Fruit fly (Drosophila melanogaster) whole organism, embryonic: ENCODE results near the gene CG42676.

Experiments
- Abd-B ChIP-seq: fragments of 200-800 bp; sonication (Bioruptor generic); optimal IDR thresholded peaks from 2 replicates; lab custom pipeline; 2018; ENCODE audit warnings: missing biosample characterization, mild to moderate bottlenecking, missing genetic modification characterization, moderate library complexity
- Atf3 ChIP-seq: fragments of 200-800 bp; sonication (Bioruptor generic); optimal IDR thresholded peaks from 3 replicates; lab custom pipeline; 2016; ENCODE audit warnings: missing biosample characterization, missing genetic modification characterization
- CG10147 ChIP-seq: fragments of 200-800 bp; sonication (Bioruptor generic); optimal IDR thresholded peaks from 2 replicates; lab custom pipeline; 2019; ENCODE audit warnings: missing biosample characterization, mild to moderate bottlenecking, missing genetic modification characterization, moderate library complexity
- CG10543 ChIP-seq: fragments of 200-800 bp; sonication (Bioruptor generic); optimal IDR thresholded peaks from 3 replicates; lab custom pipeline; 2017; ENCODE audit warnings: missing biosample characterization, mild to moderate bottlenecking, missing genetic modification characterization, moderate library complexity
- CG11560 ChIP-seq: fragments of 200-800 bp; sonication (Bioruptor generic); IDR thresholded peaks from 3 replicates; pipeline ENCODE4 v1.3.6; 2022; ENCODE audit warnings: missing biosample characterization, missing genetic modification characterization
- CG11696 ChIP-seq: fragments of 200-800 bp; sonication (Bioruptor generic); IDR thresholded peaks from 2 replicates; pipeline ENCODE4 v1.3.6; 2022; ENCODE audit warnings: missing biosample characterization, missing genetic modification characterization
- CG14441 ChIP-seq: fragments of 200-800 bp; sonication (Bioruptor generic); IDR thresholded peaks from 2 replicates; pipeline ENCODE4 v1.3.6; 2022; ENCODE audit warnings: missing biosample characterization, missing genetic modification characterization
- CG14965 ChIP-seq: fragments of 200-800 bp; sonication (Bioruptor generic); optimal IDR thresholded peaks from 2 replicates; lab custom pipeline; 2016; ENCODE audit warnings: missing biosample characterization, missing genetic modification characterization, borderline replicate concordance
- CG1529 ChIP-seq: fragments of 200-800 bp; sonication (Bioruptor generic); optimal IDR thresholded peaks from 3 replicates; lab custom pipeline; 2018; ENCODE audit warnings: missing biosample characterization, missing genetic modification characterization
- CG16813 ChIP-seq: fragments of 200-800 bp; sonication (Bioruptor generic); IDR thresholded peaks from 3 replicates; pipeline ENCODE4 v1.3.6; 2022; ENCODE audit warnings: missing biosample characterization, missing genetic modification characterization; ENCODE audit not compliant: partially characterized antibody
- CG17361 ChIP-seq: fragments of 200-800 bp; sonication (Bioruptor generic); IDR thresholded peaks from 3 replicates; pipeline ENCODE4 v1.3.6; 2022; ENCODE audit warnings: missing biosample characterization, missing genetic modification characterization
- CG30020 ChIP-seq: fragments of 200-800 bp; optimal IDR thresholded peaks from 2 replicates; lab custom pipeline; 2019; ENCODE audit warnings: missing biosample characterization, mild to moderate bottlenecking, missing genetic modification characterization, moderate library complexity
- CG31224 ChIP-seq: fragments of 200-800 bp; sonication (Bioruptor generic); IDR thresholded peaks from 2 replicates; pipeline ENCODE4 v1.3.6; 2022; ENCODE audit warnings: missing biosample characterization, missing genetic modification characterization
- CG34376 ChIP-seq: fragments of 200-800 bp; sonication (Bioruptor generic); optimal IDR thresholded peaks from 2 replicates; lab custom pipeline; 2018; ENCODE audit warnings: missing biosample characterization, mild to moderate bottlenecking, missing genetic modification characterization
- CG34422 ChIP-seq: fragments of 200-800 bp; sonication (Bioruptor generic); IDR thresholded peaks from 3 replicates; pipeline ENCODE4 v1.3.6; 2022; ENCODE audit warnings: missing biosample characterization, missing genetic modification characterization
- CG4730 ChIP-seq: fragments of 200-800 bp; sonication (Bioruptor generic); IDR thresholded peaks from 2 replicates; pipeline ENCODE4 v1.3.6; 2022; ENCODE audit warnings: missing biosample characterization, missing genetic modification characterization
- CG5180 ChIP-seq: fragments of 200-800 bp; sonication (Bioruptor generic); optimal IDR thresholded peaks from 3 replicates; lab custom pipeline; 2017; ENCODE audit warnings: missing biosample characterization, missing genetic modification characterization, mild to moderate bottlenecking, moderate library complexity, missing genetic modification reagents
- CG6765 ChIP-seq: fragments of 200-800 bp; sonication (Bioruptor generic); optimal IDR thresholded peaks from 3 replicates; lab custom pipeline; 2017; ENCODE audit warnings: missing biosample characterization, mild to moderate bottlenecking, missing genetic modification characterization
- CG6813 ChIP-seq: fragments of 200-800 bp; sonication (Bioruptor generic); optimal IDR thresholded peaks from 2 replicates; lab custom pipeline; 2017; ENCODE audit warnings: missing biosample characterization, missing genetic modification characterization, mild to moderate bottlenecking, moderate library complexity, missing genetic modification reagents
- CG8924 ChIP-seq: fragments of 200-800 bp; optimal IDR thresholded peaks from 3 replicates; lab custom pipeline; 2019; ENCODE audit warnings: missing biosample characterization, mild to moderate bottlenecking, missing genetic modification characterization, moderate library complexity
- CG9932 ChIP-seq: fragments of 200-800 bp; sonication (Bioruptor generic); IDR thresholded peaks from 2 replicates; pipeline ENCODE4 v1.3.6; 2022; ENCODE audit warnings: missing biosample characterization, missing genetic modification characterization
- CoRest ChIP-seq: fragments of 200-800 bp; sonication (Bioruptor generic); optimal IDR thresholded peaks from 3 replicates; lab custom pipeline; 2018; ENCODE audit warnings: missing biosample characterization, mild to moderate bottlenecking, missing genetic modification characterization, moderate library complexity
- Elba2 ChIP-seq: fragments of 200-800 bp; sonication (Bioruptor generic); optimal IDR thresholded peaks from 3 replicates; lab custom pipeline; 2016; ENCODE audit warnings: missing biosample characterization, missing genetic modification characterization
- Fer1 ChIP-seq: fragments of 200-800 bp; sonication (Bioruptor generic); optimal IDR thresholded peaks from 2 replicates; lab custom pipeline; 2017; ENCODE audit warnings: missing biosample characterization, mild to moderate bottlenecking, missing genetic modification characterization
- Gsc ChIP-seq: fragments of 200-800 bp; sonication (Bioruptor generic); IDR thresholded peaks from 2 replicates; pipeline ENCODE4 v1.3.6; 2022; ENCODE audit warnings: missing biosample characterization, missing genetic modification characterization
- Hr78 ChIP-seq, 2 experiments: fragments of 200-800 bp in 1 of 2; fragments of >200 bp in 1 of 2; sonication (Bioruptor generic) in 1 of 2; optimal IDR thresholded peaks; 2 replicates each; lab custom pipeline; 2017 to 2019; ENCODE audit warnings: missing biosample characterization in 2 of 2, missing genetic modification characterization in 2 of 2, mild to moderate bottlenecking in 1 of 2, moderate library complexity in 1 of 2
- Hsf ChIP-seq: fragments of 200-800 bp; sonication (Bioruptor generic); optimal IDR thresholded peaks from 3 replicates; lab custom pipeline; 2016; ENCODE audit warnings: missing biosample characterization, missing genetic modification characterization
- Jarid2 ChIP-seq: fragments of 200-800 bp; sonication (Bioruptor generic); optimal IDR thresholded peaks from 3 replicates; lab custom pipeline; 2017; ENCODE audit warnings: mild to moderate bottlenecking, missing biosample characterization, missing genetic modification reagents, missing genetic modification characterization
- Med ChIP-seq: fragments of 200-800 bp; sonication (Bioruptor generic); peaks from one replicate; lab custom pipeline; 2016; ENCODE audit warnings: missing biosample characterization, missing genetic modification characterization, mild to moderate bottlenecking, inconsistent platforms, moderate library complexity
- Neu2 ChIP-seq: fragments of 200-800 bp; sonication (Bioruptor generic); optimal IDR thresholded peaks from 3 replicates; lab custom pipeline; 2016; ENCODE audit warnings: missing biosample characterization, missing genetic modification characterization, borderline replicate concordance
- Side ChIP-seq: fragments of 200-800 bp; sonication (Bioruptor generic); optimal IDR thresholded peaks from 2 replicates; lab custom pipeline; 2016; ENCODE audit warnings: missing biosample characterization, missing genetic modification characterization
- Vsx1 ChIP-seq: fragments of 200-800 bp; sonication (Bioruptor generic); optimal IDR thresholded peaks from 2 replicates; lab custom pipeline; 2017; ENCODE audit warnings: missing biosample characterization, mild to moderate bottlenecking, missing genetic modification characterization, missing genetic modification reagents
- bcd ChIP-seq: fragments of 200-800 bp; sonication (Bioruptor generic); optimal IDR thresholded peaks from 2 replicates; lab custom pipeline; 2017; ENCODE audit warnings: missing biosample characterization, mild to moderate bottlenecking, missing genetic modification characterization
- cad ChIP-seq: fragments of >200 bp; optimal IDR thresholded peaks from 2 replicates; lab custom pipeline; 2017; ENCODE audit warnings: missing biosample characterization, missing genetic modification characterization
- crc ChIP-seq: fragments of 200-800 bp; sonication (Bioruptor generic); optimal IDR thresholded peaks from 2 replicates; lab custom pipeline; 2016; ENCODE audit warnings: missing biosample characterization, missing genetic modification characterization
- crol ChIP-seq: fragments of 200-800 bp; sonication (Bioruptor generic); IDR thresholded peaks from 2 replicates; pipeline ENCODE4 v1.3.6; 2022; ENCODE audit warnings: missing biosample characterization, missing genetic modification characterization
- esg ChIP-seq: fragments of 200-800 bp; sonication (Bioruptor generic); conservative IDR thresholded peaks from 2 replicates; pipeline ENCODE4 v1.3.6; 2022; ENCODE audit warnings: missing biosample characterization, missing genetic modification characterization
- org-1 ChIP-seq: fragments of 200-800 bp; sonication (Bioruptor generic); optimal IDR thresholded peaks from 2 replicates; lab custom pipeline; 2017; ENCODE audit warnings: missing biosample characterization, missing genetic modification characterization
- pan ChIP-seq, 4 experiments: fragments of >200 bp in 3 of 4; fragments of 200-800 bp in 1 of 4; sonication (Bioruptor generic) in 1 of 4; optimal IDR thresholded peaks in 3 of 4; IDR thresholded peaks in 1 of 4; 2 replicates each; pipeline versions ENCODE4 v1.3.6 to Lab custom; 2017 to 2022; ENCODE audit warnings: missing biosample characterization in 2 of 4, missing genetic modification characterization in 2 of 4, mixed read lengths in 1 of 4
- peb ChIP-seq: fragments of 200-800 bp; sonication (Bioruptor generic); IDR thresholded peaks from 2 replicates; pipeline ENCODE4 v1.3.6; 2022; ENCODE audit warnings: missing biosample characterization, missing genetic modification characterization
- prd ChIP-seq, 3 experiments: fragments of >200 bp in 2 of 3; fragments of 200-800 bp in 1 of 3; sonication (Bioruptor generic) in 1 of 3; optimal IDR thresholded peaks in 2 of 3; IDR thresholded peaks in 1 of 3; 2 replicates in 2 of 3; 3 replicates in 1 of 3; pipeline versions ENCODE4 v1.3.6 to Lab custom; 2017 to 2022; ENCODE audit warnings: missing biosample characterization in 1 of 3, missing genetic modification characterization in 1 of 3
- psq ChIP-seq: fragments of 200-800 bp; sonication (Bioruptor generic); optimal IDR thresholded peaks from 2 replicates; lab custom pipeline; 2017; ENCODE audit warnings: missing biosample characterization, missing genetic modification characterization
- schlank ChIP-seq: fragments of 200-800 bp; sonication (Bioruptor generic); optimal IDR thresholded peaks from 2 replicates; lab custom pipeline; 2018; ENCODE audit warnings: missing biosample characterization, mild to moderate bottlenecking, missing genetic modification characterization
- sd ChIP-seq: fragments of 200-800 bp; sonication (Bioruptor generic); optimal IDR thresholded peaks from 3 replicates; lab custom pipeline; 2018; ENCODE audit warnings: missing biosample characterization, mild to moderate bottlenecking, missing genetic modification characterization, moderate library complexity
- sr ChIP-seq: fragments of 200-800 bp; sonication (Bioruptor generic); IDR thresholded peaks from 3 replicates; pipeline ENCODE4 v1.3.6; 2022; ENCODE audit warnings: missing biosample characterization, missing genetic modification characterization
- ssp ChIP-seq: fragments of 200-800 bp; sonication (Bioruptor generic); IDR thresholded peaks from 2 replicates; pipeline ENCODE4 v1.3.6; 2022; ENCODE audit warnings: missing biosample characterization, missing genetic modification characterization
- tna ChIP-seq: fragments of 200-800 bp; sonication (Bioruptor generic); IDR thresholded peaks from 2 replicates; pipeline ENCODE4 v1.3.6; 2022; ENCODE audit warnings: missing biosample characterization, missing genetic modification characterization; ENCODE audit not compliant: partially characterized antibody
- unpg ChIP-seq: fragments of 200-800 bp; sonication (Bioruptor generic); optimal IDR thresholded peaks from 3 replicates; lab custom pipeline; 2018; ENCODE audit warnings: missing biosample characterization, mild to moderate bottlenecking, missing genetic modification characterization, moderate library complexity
- zen ChIP-seq: fragments of 200-800 bp; sonication (Bioruptor generic); optimal IDR thresholded peaks from 3 replicates; lab custom pipeline; 2018; ENCODE audit warnings: missing biosample characterization, mild to moderate bottlenecking, missing genetic modification characterization, moderate library complexity

CG42676 gene

dm6 chr3L:1808631-1809030 is 5.7 kb downstream of the CG42676 start (continued):
- TF ChIP-seq CG14965 (peak; percentile 44), Abd-B (GFP tag; lab: Kevin White, UChicago) (peak; percentile 90), peb (GFP tag; lab: Robert Waterston, UW) (peak; percentile 73), CG1529 (GFP tag; lab: Kevin White, UChicago) (peak; percentile 63), CG14441 (peak; percentile 95), CG17361 (GFP tag; lab: Robert Waterston, UW) (peak; percentile 82), Atf3 (GFP tag; lab: Kevin White, UChicago) (peak; percentile 84), CG30020 (tag; lab: Kevin White, UChicago) (peak; percentile 24), cad (GFP tag; lab: Kevin White, UChicago) (no peak), CG6813 (GFP tag; lab: Kevin White, UChicago) (peak; percentile 78), CG34376 (GFP tag; lab: Kevin White, UChicago) (peak; percentile 56), Fer1 (GFP tag; lab: Kevin White, UChicago) (peak; percentile 88), CG5180 (peak; percentile 76), CG10147 (GFP tag; lab: Kevin White, UChicago) (peak; percentile 71), ssp (peak; percentile 82), Hr78 (GFP tag; optimal IDR thresholded peaks at IDR 0.05; lab: Kevin White, UChicago) (no peak), CG31224 (peak; percentile 87), CG10543 (GFP tag; lab: Kevin White, UChicago) (peak; percentile 19), CG9932 (GFP tag; lab: Robert Waterston, UW) (peak; percentile 91), sd (tag; lab: Kevin White, UChicago) (peak; percentile 74), tna (GFP tag; lab: Robert Waterston, UW) (no peak), CoRest (tag; lab: Kevin White, UChicago) (peak; percentile 90), Side (GFP tag; lab: Kevin White, UChicago) (peak; percentile 88), CG16813 (GFP tag; lab: Robert Waterston, UW) (no peak), crc (GFP tag; lab: Kevin White, UChicago) (peak; percentile 82), sr (GFP tag; lab: Robert Waterston, UW) (peak; percentile 82), CG6765 (peak; percentile 72), Neu2 (GFP tag; lab: Kevin White, UChicago) (no peak), esg (peak; percentile 94), Jarid2 (GFP tag; lab: Kevin White, UChicago) (peak; percentile 65), Hsf (peak; percentile 89), pan (optimal IDR thresholded peaks at IDR 0.05; lab: Kevin White, UChicago) (no peak), pan (GFP tag; optimal IDR thresholded peaks at IDR 0.05 in 1 of 2, IDR thresholded peaks at IDR 0.05 in 1 of 2) (peak in 1 of 2 experiments; percentile 94), Med (peak; percentile 99), Elba2 (no peak), bcd (GFP tag; lab: Kevin White, UChicago) (peak; percentile 83), Gsc (GFP tag; lab: Robert Waterston, UW) (peak; percentile 78), Vsx1 (GFP tag; lab: Kevin White, UChicago) (no peak), psq (GFP tag; lab: Kevin White, UChicago) (peak; percentile 12), prd (optimal IDR thresholded peaks at IDR 0.05; lab: Kevin White, UChicago) (no peak), prd (GFP tag; IDR thresholded peaks at IDR 0.05; lab: Robert Waterston, UW) (peak; percentile 93), CG11560 (tag; lab: Robert Waterston, UW) (peak; percentile 79), CG11696 (GFP tag; lab: Robert Waterston, UW) (peak; percentile 85), unpg (GFP tag; lab: Kevin White, UChicago) (peak; percentile 93), CG34422 (GFP tag; lab: Robert Waterston, UW) (peak; percentile 93), zen (tag; lab: Kevin White, UChicago) (peak; percentile 53), org-1 (GFP tag; lab: Kevin White, UChicago) (peak; percentile 84), crol (GFP tag; lab: Robert Waterston, UW) (no peak), CG8924 (tag; lab: Kevin White, UChicago) (peak; percentile 90), CG4730 (peak; percentile 92), schlank (peak; percentile 80)
